Worm (Caenorhabditis elegans): ENCODE measurements around the gene nas-12.

DNA sequence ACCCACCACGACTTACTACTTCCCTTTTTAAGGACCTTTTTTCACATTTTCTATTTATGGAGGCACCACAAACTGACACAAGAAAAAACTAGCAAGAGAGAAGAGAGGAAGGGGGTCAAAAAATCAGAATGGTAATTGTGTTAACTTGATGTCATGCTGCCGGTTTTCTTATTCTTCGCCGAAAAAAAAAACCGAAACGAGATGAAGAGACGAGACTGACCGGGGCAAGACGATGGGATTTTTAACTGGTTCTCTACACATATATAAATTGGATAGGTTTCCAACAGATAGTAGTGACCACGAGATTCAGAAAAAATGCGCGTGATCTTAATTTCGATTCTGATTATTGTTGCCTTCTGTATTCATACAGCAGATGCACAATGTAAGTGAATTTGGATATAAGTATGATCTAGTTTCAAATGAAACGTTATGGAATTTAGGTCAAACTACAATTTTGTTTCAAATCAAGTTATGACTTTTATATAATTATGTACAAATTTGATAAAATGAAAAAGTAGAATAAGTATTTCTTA, 50.0 kb downstream of the nas-12 start, which contains the start of gene Y43C5A.3:
- no peak for TF ChIP-seq lin-54 (GFP tag; optimal IDR thresholded peaks at IDR 0.05)
- no peak for TF ChIP-seq lsl-1 (GFP tag; optimal IDR thresholded peaks at IDR 0.05)
- no peak for TF ChIP-seq unc-130 (GFP tag; optimal IDR thresholded peaks at IDR 0.05)
- TF ChIP-seq snpc-4 (GFP tag; optimal IDR thresholded peaks at IDR 0.05) = no peak
- TF ChIP-seq snpc-4 (tag; optimal IDR thresholded peaks at IDR 0.05) = no peak
- no peak for TF ChIP-seq madf-3 (GFP tag; IDR thresholded peaks at IDR 0.05)
- TF ChIP-seq T26A5.8 (tag; optimal IDR thresholded peaks at IDR 0.05) = no peak
- no peak for TF ChIP-seq mcd-1 (GFP tag; IDR thresholded peaks at IDR 0.05)
- no peak for TF ChIP-seq ama-1 (optimal IDR thresholded peaks at IDR 0.05)
- no peak for TF ChIP-seq ama-1 (GFP tag; optimal IDR thresholded peaks at IDR 0.05)

All from whole organism, young adult.